Fruit fly (Drosophila melanogaster): ENCODE data around the gene CG34290.

CG34290 gene

dm6 chr3R:24295556-24296465, 6.2 kb upstream of the CG34290 start:
- TF ChIP-seq CTCF (optimal IDR thresholded peaks at IDR 0.05) (no peak), CG8478 (optimal IDR thresholded peaks at IDR 0.05) (no peak)

DNA sequence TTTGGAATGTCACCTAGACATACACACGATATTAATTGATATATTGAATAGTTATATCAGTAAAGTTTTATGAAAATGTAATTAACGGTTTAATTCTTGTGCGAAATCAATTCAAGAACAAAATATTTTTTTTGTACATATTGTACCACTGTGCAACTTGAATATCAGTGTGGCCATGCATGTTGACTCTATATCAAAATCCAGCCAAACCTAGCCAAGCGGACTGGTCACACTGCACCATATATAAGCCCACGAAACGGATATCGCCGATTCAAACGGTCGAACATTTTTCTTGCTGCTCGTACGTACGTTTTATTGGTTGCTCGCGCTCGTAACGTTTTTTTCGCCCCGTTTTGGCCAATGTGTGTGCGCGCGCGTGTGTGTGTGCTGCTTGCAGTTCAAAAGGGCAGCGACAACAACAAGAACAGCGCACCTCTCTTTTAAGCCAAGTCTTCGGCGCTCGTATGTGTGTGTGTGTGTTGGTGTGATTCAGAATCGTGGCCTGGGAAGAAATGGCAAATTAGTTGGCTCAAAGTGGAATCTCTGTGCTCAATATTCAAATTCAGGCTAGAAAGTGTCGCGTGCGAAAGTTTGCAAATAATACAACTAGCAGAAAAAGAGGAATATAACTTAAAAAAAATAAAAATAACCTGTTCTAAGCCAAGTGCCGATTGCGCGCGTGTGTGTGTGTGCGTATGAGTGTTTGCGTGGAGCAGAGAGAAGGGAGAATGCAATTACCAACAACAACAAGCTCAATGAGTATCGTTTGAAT, 5.4 kb upstream of the CG34290 start, which contains the start of gene crb:
Gene crb (plus strand): TSS at position 295 of the 772 bp plus-strand sequence.
- TF ChIP-seq CTCF (optimal IDR thresholded peaks at IDR 0.05) = no peak
- no peak for TF ChIP-seq CG8478 (optimal IDR thresholded peaks at IDR 0.05)

dm6 chr3R:24294299-24294698, 4.7 kb upstream of the CG34290 start, which contains the start of gene CG5715:
CG5715 (minus strand) TSS chr3R:24294399.
- TF ChIP-seq CG8478 (optimal IDR thresholded peaks at IDR 0.05) (no peak), CTCF (optimal IDR thresholded peaks at IDR 0.05) (no peak)

- TF ChIP-seq CTCF (optimal IDR thresholded peaks at IDR 0.05) (no peak), CG8478 (optimal IDR thresholded peaks at IDR 0.05) (no peak)
Observed at dm6 chr3R:24293171-24293570, 3.6 kb upstream of the CG34290 start.

DNA sequence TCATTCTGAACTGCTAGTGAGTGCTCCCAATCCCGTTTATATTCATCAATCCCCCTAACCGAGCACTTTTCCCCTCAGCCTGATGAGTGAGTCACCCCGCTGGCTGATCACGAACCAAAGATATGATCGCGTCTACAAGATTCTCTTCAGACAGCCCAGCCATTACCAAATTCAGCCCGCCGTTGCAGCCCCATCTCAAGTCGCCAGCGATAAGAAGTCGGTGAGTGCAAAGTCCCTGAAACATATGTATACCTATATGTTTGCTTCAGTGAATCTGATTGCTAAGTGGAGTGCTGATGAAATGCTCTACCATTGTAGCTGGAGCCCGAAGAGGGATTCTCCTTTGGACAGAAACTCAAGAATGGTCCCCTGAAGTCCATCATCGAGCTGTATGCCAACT, 2.5 kb downstream of the CG34290 start:
- no peak for TF ChIP-seq CTCF (optimal IDR thresholded peaks at IDR 0.05)
- TF ChIP-seq CG8478 (optimal IDR thresholded peaks at IDR 0.05) = no peak

DNA sequence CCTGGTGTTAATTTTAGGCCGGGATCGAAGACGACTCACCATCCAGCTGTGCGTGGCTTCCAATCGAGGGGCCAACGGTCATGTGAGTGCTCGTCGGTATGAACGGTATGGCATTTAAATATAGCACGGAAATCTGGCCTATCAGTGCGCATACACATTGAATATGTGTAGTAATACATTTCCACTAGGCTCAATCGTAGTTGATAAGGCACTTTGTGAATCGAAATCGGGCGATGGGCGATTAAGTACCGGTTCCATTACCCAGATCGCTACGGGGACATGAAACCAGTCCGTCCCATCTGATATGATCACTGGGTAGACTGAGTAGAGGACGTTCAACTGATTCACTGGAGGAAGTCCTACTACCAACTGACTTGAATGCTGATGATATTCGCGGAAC, 4.2 kb downstream of the CG34290 start:
- TF ChIP-seq CTCF (optimal IDR thresholded peaks at IDR 0.05) (no peak), CG8478 (optimal IDR thresholded peaks at IDR 0.05) (no peak)

DNA sequence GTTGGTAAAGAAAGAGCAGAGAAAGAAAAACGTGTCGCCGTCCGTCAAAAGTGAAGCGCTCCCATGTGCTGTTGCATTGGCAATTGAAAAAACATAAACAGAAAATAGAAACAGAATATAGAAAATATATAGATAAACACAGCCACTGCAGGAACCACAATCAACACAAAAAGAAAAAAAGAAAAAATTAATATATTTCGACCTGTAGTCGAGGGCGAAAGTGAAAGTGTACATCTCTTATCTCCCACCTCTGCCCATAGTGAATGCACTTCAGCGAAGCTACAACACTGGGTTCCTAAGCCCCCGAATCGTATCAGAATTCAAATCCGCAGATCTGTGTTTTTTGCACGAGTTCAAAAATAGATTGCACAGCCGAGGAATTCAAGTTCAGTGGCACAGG, 5.5 kb downstream of the CG34290 start:
- TF ChIP-seq CG8478 (optimal IDR thresholded peaks at IDR 0.05) (no peak), CTCF (optimal IDR thresholded peaks at IDR 0.05) (no peak)

dm6 chr3R:24283582-24284085, 6.0 kb downstream of the CG34290 start, which contains the start of gene CG6356:
CG6356 (plus strand) TSS chr3R:24283955.
- TF ChIP-seq CG8478 (optimal IDR thresholded peaks at IDR 0.05) (no peak), CTCF (optimal IDR thresholded peaks at IDR 0.05) (no peak)

- no peak for TF ChIP-seq CTCF (optimal IDR thresholded peaks at IDR 0.05)
- no peak for TF ChIP-seq CG8478 (optimal IDR thresholded peaks at IDR 0.05)
Observed at dm6 chr3R:24282567-24283324, 6.9 kb downstream of the CG34290 start.

- TF ChIP-seq CG8478 (optimal IDR thresholded peaks at IDR 0.05) (no peak), CTCF (optimal IDR thresholded peaks at IDR 0.05) (peak; percentile 47 to 63)
Observed at dm6 chr3R:24279291-24279690, 10.3 kb downstream of the CG34290 start, which contains the start of gene shps. shps (plus strand) TSS chr3R:24279572.

dm6 chr3R:24278738-24279137, 10.9 kb downstream of the CG34290 start:
- no peak for TF ChIP-seq CTCF (optimal IDR thresholded peaks at IDR 0.05)
- no peak for TF ChIP-seq CG8478 (optimal IDR thresholded peaks at IDR 0.05)

dm6 chr3R:24276104-24277008, 13.3 kb downstream of the CG34290 start, which contains the start of gene Orct:
Orct (plus strand) TSS chr3R:24276260.
- TF ChIP-seq CG8478 (optimal IDR thresholded peaks at IDR 0.05) (no peak), CTCF (optimal IDR thresholded peaks at IDR 0.05) (no peak)

DNA sequence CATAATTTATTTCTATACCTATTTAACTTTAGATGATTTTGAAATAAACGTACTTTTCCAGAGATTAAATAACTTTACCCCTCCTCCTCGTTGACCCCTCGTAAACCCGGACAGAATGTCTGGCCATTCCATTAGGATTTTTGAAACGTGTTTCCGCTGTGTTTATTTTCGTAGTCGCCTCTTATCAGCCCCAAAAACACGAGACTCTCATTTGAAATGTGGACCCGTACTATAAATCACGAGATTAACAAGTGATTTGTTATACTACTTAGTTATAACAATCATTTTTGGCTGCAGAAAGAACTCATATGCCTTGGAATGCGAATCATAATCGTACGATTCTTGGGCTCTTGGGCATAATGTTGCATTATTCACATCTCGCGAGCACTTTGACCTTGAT, 14.2 kb downstream of the CG34290 start:
- TF ChIP-seq CG8478 (optimal IDR thresholded peaks at IDR 0.05) = no peak
- TF ChIP-seq CTCF (optimal IDR thresholded peaks at IDR 0.05) = no peak

DNA sequence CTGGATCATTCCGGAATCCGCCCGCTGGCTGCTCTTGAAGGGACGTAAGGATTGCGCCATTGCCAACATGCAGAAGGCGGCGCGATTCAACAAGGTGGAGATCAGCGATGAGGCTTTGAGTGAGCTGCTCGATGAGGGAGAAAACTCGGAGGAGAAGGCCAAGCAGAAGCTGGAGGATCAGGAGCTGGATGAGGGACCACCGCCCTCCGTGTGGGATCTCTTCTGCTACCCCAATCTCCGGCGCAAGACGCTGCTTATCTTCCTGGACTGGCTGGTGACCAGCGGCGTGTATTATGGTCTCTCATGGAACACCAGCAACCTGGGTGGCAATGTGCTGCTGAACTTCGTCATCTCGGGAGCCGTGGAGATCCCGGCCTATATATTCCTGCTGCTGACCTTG, 15.4 kb downstream of the CG34290 start:
- TF ChIP-seq CG8478 (optimal IDR thresholded peaks at IDR 0.05) (no peak), CTCF (optimal IDR thresholded peaks at IDR 0.05) (no peak)

Data from S2 (cell line).